Fruit fly (Drosophila melanogaster) whole organism, embryonic: ENCODE data around the gene cher.

Experiments
- CG10543 ChIP-seq: fragments of 200-800 bp; sonication (Bioruptor generic); optimal IDR thresholded peaks from 3 replicates; lab custom pipeline; 2017; ENCODE audit warnings: missing biosample characterization, mild to moderate bottlenecking, missing genetic modification characterization, moderate library complexity
- CG11247 ChIP-seq: fragments of 200-800 bp; sonication (Bioruptor generic); IDR thresholded peaks from 2 replicates; pipeline ENCODE4 v1.3.6; 2022; ENCODE audit warnings: missing biosample characterization, missing genetic modification characterization
- CG12104 ChIP-seq: fragments of 200-800 bp; sonication (Bioruptor generic); optimal IDR thresholded peaks from 3 replicates; lab custom pipeline; 2016; ENCODE audit warnings: missing biosample characterization, missing genetic modification characterization
- CG12659 ChIP-seq: fragments of 200-800 bp; sonication (Bioruptor generic); optimal IDR thresholded peaks from 3 replicates; lab custom pipeline; 2017; ENCODE audit warnings: mild to moderate bottlenecking, missing biosample characterization, missing genetic modification reagents, missing genetic modification characterization
- CG13775 ChIP-seq: fragments of 200-800 bp; sonication (Bioruptor generic); optimal IDR thresholded peaks from 3 replicates; lab custom pipeline; 2017; ENCODE audit warnings: missing biosample characterization, mild to moderate bottlenecking, missing genetic modification characterization
- CG13894 ChIP-seq: fragments of 200-800 bp; sonication (Bioruptor generic); optimal IDR thresholded peaks from 3 replicates; lab custom pipeline; 2018; ENCODE audit warnings: missing biosample characterization, mild to moderate bottlenecking, missing genetic modification characterization, moderate library complexity
- CG1602 ChIP-seq: fragments of 200-800 bp; sonication (Bioruptor generic); optimal IDR thresholded peaks from 3 replicates; lab custom pipeline; 2016; ENCODE audit warnings: missing biosample characterization, missing genetic modification characterization
- CG16813 ChIP-seq: fragments of 200-800 bp; sonication (Bioruptor generic); IDR thresholded peaks from 3 replicates; pipeline ENCODE4 v1.3.6; 2022; ENCODE audit warnings: missing biosample characterization, missing genetic modification characterization; ENCODE audit not compliant: partially characterized antibody
- CG17361 ChIP-seq: fragments of 200-800 bp; sonication (Bioruptor generic); IDR thresholded peaks from 3 replicates; pipeline ENCODE4 v1.3.6; 2022; ENCODE audit warnings: missing biosample characterization, missing genetic modification characterization
- CG17829 ChIP-seq: fragments of 200-800 bp; optimal IDR thresholded peaks from 2 replicates; lab custom pipeline; 2019; ENCODE audit warnings: missing biosample characterization, mild to moderate bottlenecking, missing genetic modification characterization, moderate library complexity
- CG2116 ChIP-seq: fragments of 200-800 bp; sonication (Bioruptor generic); optimal IDR thresholded peaks from 3 replicates; lab custom pipeline; 2018; ENCODE audit warnings: missing biosample characterization, mild to moderate bottlenecking, missing genetic modification characterization
- CG2120 ChIP-seq: fragments of 200-800 bp; sonication (Bioruptor generic); optimal IDR thresholded peaks from 3 replicates; lab custom pipeline; 2016; ENCODE audit warnings: missing biosample characterization, missing genetic modification characterization
- CG2875 ChIP-seq: fragments of 200-800 bp; sonication (Bioruptor generic); optimal IDR thresholded peaks from 2 replicates; lab custom pipeline; 2017; ENCODE audit warnings: missing biosample characterization, mild to moderate bottlenecking, missing genetic modification characterization, missing genetic modification reagents
- CG30020 ChIP-seq: fragments of 200-800 bp; optimal IDR thresholded peaks from 2 replicates; lab custom pipeline; 2019; ENCODE audit warnings: missing biosample characterization, mild to moderate bottlenecking, missing genetic modification characterization, moderate library complexity
- CG3281 ChIP-seq: fragments of 200-800 bp; sonication (Bioruptor generic); optimal IDR thresholded peaks from 3 replicates; lab custom pipeline; 2017; ENCODE audit warnings: missing biosample characterization, mild to moderate bottlenecking, missing genetic modification characterization
- CG34422 ChIP-seq: fragments of 200-800 bp; sonication (Bioruptor generic); IDR thresholded peaks from 3 replicates; pipeline ENCODE4 v1.3.6; 2022; ENCODE audit warnings: missing biosample characterization, missing genetic modification characterization
- CG3847 ChIP-seq: fragments of 200-800 bp; sonication (Bioruptor generic); IDR thresholded peaks from 2 replicates; pipeline ENCODE4 v1.3.6; 2022; ENCODE audit warnings: missing biosample characterization, missing genetic modification characterization
- CG4282 ChIP-seq: fragments of 200-800 bp; sonication (Bioruptor generic); optimal IDR thresholded peaks from 2 replicates; lab custom pipeline; 2016; ENCODE audit warnings: missing biosample characterization, missing genetic modification characterization
- CG4854 ChIP-seq: fragments of 200-800 bp; sonication (Bioruptor generic); optimal IDR thresholded peaks from 2 replicates; lab custom pipeline; 2016; ENCODE audit warnings: missing biosample characterization, missing genetic modification characterization, inconsistent platforms
- CG6791 ChIP-seq: fragments of 200-800 bp; sonication (Bioruptor generic); IDR thresholded peaks from 3 replicates; pipeline ENCODE4 v1.3.6; 2022; ENCODE audit warnings: missing biosample characterization, missing genetic modification characterization; ENCODE audit not compliant: partially characterized antibody
- CG7963 ChIP-seq: fragments of 200-800 bp; sonication (Bioruptor generic); IDR thresholded peaks from 3 replicates; pipeline ENCODE4 v1.3.6; 2022; ENCODE audit warnings: missing biosample characterization, missing genetic modification characterization; ENCODE audit not compliant: partially characterized antibody
- CHES-1-like ChIP-seq: fragments of 200-800 bp; sonication (Bioruptor generic); optimal IDR thresholded peaks from 2 replicates; lab custom pipeline; 2016; ENCODE audit warnings: missing biosample characterization, missing genetic modification characterization
- CTCF ChIP-seq: fragments of 200-800 bp; sonication (Bioruptor generic); optimal IDR thresholded peaks from 2 replicates; lab custom pipeline; 2017; ENCODE audit warnings: missing biosample characterization, mild to moderate bottlenecking, missing genetic modification characterization, moderate library complexity
- Dad ChIP-seq: fragments of 200-800 bp; sonication (Bioruptor generic); optimal IDR thresholded peaks from 3 replicates; lab custom pipeline; 2016; ENCODE audit warnings: missing biosample characterization, missing genetic modification characterization
- Doc3 ChIP-seq: fragments of 200-800 bp; sonication (Bioruptor generic); IDR thresholded peaks from 3 replicates; pipeline ENCODE4 v1.3.6; 2022; ENCODE audit warnings: missing biosample characterization, missing genetic modification characterization; ENCODE audit not compliant: partially characterized antibody
- Ets65A ChIP-seq: fragments of 200-800 bp; sonication (Bioruptor generic); peaks from one replicate; lab custom pipeline; 2016; ENCODE audit warnings: missing biosample characterization, missing genetic modification characterization
- HLH3B ChIP-seq: fragments of 200-800 bp; sonication (Bioruptor generic); IDR thresholded peaks from 2 replicates; pipeline ENCODE4 v1.3.6; 2022; ENCODE audit warnings: missing biosample characterization, missing genetic modification characterization
- Meics ChIP-seq: fragments of 200-800 bp; sonication (Bioruptor generic); optimal IDR thresholded peaks from 2 replicates; lab custom pipeline; 2017; ENCODE audit warnings: missing biosample characterization, mild to moderate bottlenecking, missing genetic modification characterization
- NFAT ChIP-seq: fragments of 200-800 bp; sonication (Bioruptor generic); IDR thresholded peaks from 2 replicates; pipeline ENCODE4 v1.3.6; 2022; ENCODE audit warnings: missing biosample characterization, missing genetic modification characterization
- Opbp ChIP-seq: fragments of 200-800 bp; sonication (Bioruptor generic); IDR thresholded peaks from 3 replicates; pipeline ENCODE4 v1.3.6; 2022; ENCODE audit warnings: missing biosample characterization, missing genetic modification characterization; ENCODE audit not compliant: partially characterized antibody
- Rfx ChIP-seq: fragments of 200-800 bp; sonication (Bioruptor generic); IDR thresholded peaks from 2 replicates; pipeline ENCODE4 v1.3.6; 2022; ENCODE audit warnings: missing biosample characterization, missing genetic modification characterization
- Sin3A ChIP-seq: fragments of >200 bp; optimal IDR thresholded peaks from 2 replicates; lab custom pipeline; 2018
- Sry-β ChIP-seq: fragments of 200-800 bp; sonication (Bioruptor generic); optimal IDR thresholded peaks from 2 replicates; lab custom pipeline; 2018; ENCODE audit warnings: missing biosample characterization, mild to moderate bottlenecking, missing genetic modification characterization, moderate library complexity
- Ssrp ChIP-seq: fragments of 200-800 bp; sonication (Bioruptor generic); optimal IDR thresholded peaks from 2 replicates; lab custom pipeline; 2018; ENCODE audit warnings: missing biosample characterization, mild to moderate bottlenecking, missing genetic modification characterization, moderate library complexity
- chn ChIP-seq: fragments of 200-800 bp; sonication (Bioruptor generic); optimal IDR thresholded peaks from 2 replicates; lab custom pipeline; 2016; ENCODE audit warnings: missing biosample characterization, missing genetic modification characterization
- crp ChIP-seq, 2 experiments: fragments of 200-800 bp; sonication (Bioruptor generic); optimal IDR thresholded peaks; 2 replicates in 1 of 2; 3 replicates in 1 of 2; lab custom pipeline; 2017; ENCODE audit warnings: missing biosample characterization in 2 of 2, missing genetic modification characterization in 2 of 2, mild to moderate bottlenecking in 1 of 2, moderate library complexity in 1 of 2
- dpn ChIP-seq, 2 experiments: fragments of 200-800 bp; sonication (Bioruptor generic); optimal IDR thresholded peaks; 3 replicates each; lab custom pipeline; 2016; ENCODE audit warnings: missing biosample characterization in 2 of 2, missing genetic modification characterization in 2 of 2
- grau ChIP-seq: fragments of 200-800 bp; optimal IDR thresholded peaks from 3 replicates; lab custom pipeline; 2019; ENCODE audit warnings: missing biosample characterization, mild to moderate bottlenecking, missing genetic modification characterization, moderate library complexity
- gt ChIP-seq: fragments of 200-800 bp; sonication (Bioruptor generic); IDR thresholded peaks from 2 replicates; pipeline ENCODE4 v1.3.6; 2022; ENCODE audit warnings: missing biosample characterization, missing genetic modification characterization
- hth ChIP-seq: fragments of >200 bp; optimal IDR thresholded peaks from 2 replicates; lab custom pipeline; 2017; ENCODE audit warnings: inconsistent platforms
- inv ChIP-seq: fragments of 200-800 bp; sonication (Bioruptor generic); IDR thresholded peaks from 2 replicates; pipeline ENCODE4 v1.3.6; 2022; ENCODE audit warnings: missing biosample characterization, missing genetic modification characterization; ENCODE audit not compliant: partially characterized antibody
- jumu ChIP-seq: fragments of 200-800 bp; sonication (Bioruptor generic); optimal IDR thresholded peaks from 3 replicates; lab custom pipeline; 2016; ENCODE audit warnings: missing biosample characterization, missing genetic modification characterization
- kah ChIP-seq: fragments of 200-800 bp; sonication (Bioruptor generic); optimal IDR thresholded peaks from 2 replicates; lab custom pipeline; 2018; ENCODE audit warnings: missing biosample characterization, mild to moderate bottlenecking, missing genetic modification characterization
- pb ChIP-seq: fragments of 200-800 bp; sonication (Bioruptor generic); optimal IDR thresholded peaks from 3 replicates; lab custom pipeline; 2016; ENCODE audit warnings: missing biosample characterization, missing genetic modification characterization
- pzg ChIP-seq: fragments of 200-800 bp; sonication (Bioruptor generic); optimal IDR thresholded peaks from 3 replicates; lab custom pipeline; 2018; ENCODE audit warnings: missing biosample characterization, mild to moderate bottlenecking, missing genetic modification characterization, moderate library complexity
- ranshi ChIP-seq: fragments of 200-800 bp; sonication (Bioruptor generic); IDR thresholded peaks from 2 replicates; pipeline ENCODE4 v1.3.6; 2022; ENCODE audit warnings: missing biosample characterization, missing genetic modification characterization
- sima ChIP-seq: fragments of 200-800 bp; sonication (Bioruptor generic); optimal IDR thresholded peaks from 2 replicates; lab custom pipeline; 2016; ENCODE audit warnings: missing biosample characterization, missing genetic modification characterization
- sna ChIP-seq: fragments of 200-800 bp; sonication (Bioruptor generic); IDR thresholded peaks from 2 replicates; pipeline ENCODE4 v1.3.6; 2022; ENCODE audit warnings: missing biosample characterization, missing genetic modification characterization; ENCODE audit not compliant: partially characterized antibody
- twi ChIP-seq: fragments of 200-800 bp; optimal IDR thresholded peaks from 2 replicates; lab custom pipeline; 2019; ENCODE audit warnings: missing biosample characterization, mild to moderate bottlenecking, missing genetic modification characterization, moderate library complexity
- vvl ChIP-seq: fragments of 200-800 bp; sonication (Bioruptor generic); IDR thresholded peaks from 2 replicates; pipeline ENCODE4 v1.3.6; 2022; ENCODE audit warnings: missing biosample characterization, missing genetic modification characterization

Gene cher

dm6 chr3R:17072526-17073114, 52.6 kb downstream of the cher start, which contains the start of the genes Ns1 and mRpS11 (continued):
- TF ChIP-seq pzg (GFP tag; lab: Kevin White, UChicago): peak; percentile 91
- peak; percentile 32 for TF ChIP-seq CG10543 (GFP tag; lab: Kevin White, UChicago)
- peak; percentile 69 for TF ChIP-seq CG12659 (GFP tag; lab: Kevin White, UChicago)
- peak; percentile 96 for TF ChIP-seq kah
- TF ChIP-seq Ets65A (GFP tag; lab: Kevin White, UChicago): peak; percentile 94
- TF ChIP-seq CG16813: 0 out of 3 replicates have a peak, but pooled peaks have one; percentile 13
- no peak for TF ChIP-seq gt (GFP tag; lab: Robert Waterston, UW)
- no peak for TF ChIP-seq Ssrp (tag; lab: Kevin White, UChicago)
- TF ChIP-seq Rfx (GFP tag; lab: Robert Waterston, UW): peak; percentile 65
- TF ChIP-seq HLH3B: no peak
- peak; percentile 54 for TF ChIP-seq CHES-1-like (GFP tag; lab: Kevin White, UChicago)
- TF ChIP-seq CG1602 (GFP tag; lab: Kevin White, UChicago): peak; percentile 4
- 0 out of 3 replicates have a peak, but pooled peaks have one; percentile 35 for TF ChIP-seq CG17361 (GFP tag; lab: Robert Waterston, UW)
- no peak for TF ChIP-seq sima
- TF ChIP-seq CG6791 (GFP tag; lab: Robert Waterston, UW): peak; percentile 52; the same call in 2 of the 3 replicates
- TF ChIP-seq pb: peak; percentile 2
- TF ChIP-seq grau (tag; lab: Kevin White, UChicago): peak; percentile 47
- TF ChIP-seq sna (GFP tag; lab: Robert Waterston, UW): 0 out of 2 replicates have a peak, but pooled peaks have one; percentile 17
- TF ChIP-seq Sry-β (GFP tag; lab: Kevin White, UChicago): no peak
- peak; percentile 30 for TF ChIP-seq chn
- peak; percentile 34 for TF ChIP-seq CG3281 (GFP tag; lab: Kevin White, UChicago)
- TF ChIP-seq Sin3A (lab: Kevin White, UChicago): peak; percentile 79
- peak; percentile 60 for TF ChIP-seq vvl (GFP tag; lab: Robert Waterston, UW)
- TF ChIP-seq CG4854 (GFP tag; lab: Kevin White, UChicago): peak; percentile 3
- TF ChIP-seq jumu (GFP tag; lab: Kevin White, UChicago): peak; percentile 60
- peak; percentile 7 for TF ChIP-seq CG13775
- peak; percentile 45; the same call in 1 of the 2 replicates for TF ChIP-seq ranshi (GFP tag; lab: Robert Waterston, UW)
- peak; percentile 49 for TF ChIP-seq CG17829 (tag; lab: Kevin White, UChicago)
- TF ChIP-seq crp (GFP tag; optimal IDR thresholded peaks at IDR 0.05; lab: Kevin White, UChicago): peak in 1 of 2 experiments; percentile 40
- TF ChIP-seq twi: peak; percentile 34
- TF ChIP-seq CG34422 (GFP tag; lab: Robert Waterston, UW): peak; percentile 87; the same call in 2 of the 3 replicates
- no peak for TF ChIP-seq CG2875 (GFP tag; lab: Kevin White, UChicago)
- TF ChIP-seq CTCF (GFP tag; lab: Kevin White, UChicago): peak; percentile 13
- peak; percentile 29 to 52 for TF ChIP-seq dpn (GFP tag; optimal IDR thresholded peaks at IDR 0.05; lab: Kevin White, UChicago)
- peak; percentile 60 for TF ChIP-seq CG2120 (GFP tag; lab: Kevin White, UChicago)
- peak; percentile 69; the same call in 1 of the 2 replicates for TF ChIP-seq NFAT (GFP tag; lab: Robert Waterston, UW)
- TF ChIP-seq Meics: peak; percentile 27
- TF ChIP-seq CG12104 (GFP tag; lab: Kevin White, UChicago): peak; percentile 49
- 0 out of 2 replicates have a peak, but pooled peaks have one; percentile 30 for TF ChIP-seq CG11247
- TF ChIP-seq inv: no peak
- TF ChIP-seq CG30020 (tag; lab: Kevin White, UChicago): peak; percentile 26
- peak; percentile 44; the same call in 2 of the 3 replicates for TF ChIP-seq CG7963 (GFP tag; lab: Robert Waterston, UW)
- TF ChIP-seq CG4282: peak; percentile 38
- no peak for TF ChIP-seq hth (lab: Kevin White, UChicago)
- TF ChIP-seq Doc3 (GFP tag; lab: Robert Waterston, UW): no peak
- TF ChIP-seq Dad (GFP tag; lab: Kevin White, UChicago): peak; percentile 70
- peak; percentile 34 for TF ChIP-seq CG2116
- TF ChIP-seq Opbp (GFP tag; lab: Robert Waterston, UW): peak; percentile 57; the same call in 2 of the 3 replicates
- peak; percentile 63 for TF ChIP-seq CG3847 (GFP tag; lab: Robert Waterston, UW)
- peak; percentile 20 for TF ChIP-seq CG13894 (tag; lab: Kevin White, UChicago)
